Worm (Caenorhabditis elegans) whole organism, L1 larva: ENCODE data around the gene let-23.
A peak's percentile ranks its signal among the peaks of the same experiment; 100 is the strongest.

Source experiments
- C04F5.9 ChIP-seq: sonication (generic microtip); optimal IDR thresholded peaks from 2 replicates; lab custom pipeline; 2016; ENCODE audit warnings: missing genetic modification characterization, missing compliant biosample characterization
- C16A3.4 ChIP-seq: fragments of 150-350 bp; optimal IDR thresholded peaks from 2 replicates; lab custom pipeline; 2014; ENCODE audit warnings: missing biosample characterization, missing genetic modification characterization
- C34B4.2 ChIP-seq: sonication (generic microtip); optimal IDR thresholded peaks from 2 replicates; lab custom pipeline; 2017; ENCODE audit warnings: mild to moderate bottlenecking, missing genetic modification characterization, missing compliant biosample characterization
- Y116A8C.19 ChIP-seq: sonication (generic microtip); optimal IDR thresholded peaks from 2 replicates; lab custom pipeline; 2016; ENCODE audit warnings: missing compliant biosample characterization, missing genetic modification characterization, borderline replicate concordance
- ama-1 ChIP-seq: fragments of 150-350 bp; optimal IDR thresholded peaks from 2 replicates; lab custom pipeline; 2014
- ceh-8 ChIP-seq: fragments of 200-800 bp; sonication (Bioruptor generic); optimal IDR thresholded peaks from 2 replicates; lab custom pipeline; 2018; ENCODE audit warnings: mild to moderate bottlenecking, missing genetic modification characterization, moderate library complexity, missing compliant biosample characterization
- ceh-88 ChIP-seq: fragments of 200-800 bp; sonication (Bioruptor generic); IDR thresholded peaks from 2 replicates; pipeline ENCODE4 v1.3.6; 2022; ENCODE audit warnings: missing genetic modification characterization, missing compliant biosample characterization
- ceh-90 ChIP-seq: sonication (generic microtip); optimal IDR thresholded peaks from 2 replicates; lab custom pipeline; 2016; ENCODE audit warnings: missing genetic modification characterization, missing compliant biosample characterization
- dpl-1 ChIP-seq, 3 experiments: fragments of 150-350 bp in 2 of 3; sonication (generic microtip) in 1 of 3; optimal IDR thresholded peaks; 2 replicates each; lab custom pipeline; 2014 to 2017; ENCODE audit warnings: missing biosample characterization in 3 of 3, missing genetic modification characterization in 3 of 3, missing genetic modification reagents in 3 of 3
- dsc-1 ChIP-seq: sonication (generic microtip); optimal IDR thresholded peaks from 2 replicates; lab custom pipeline; 2016; ENCODE audit warnings: mild to moderate bottlenecking, missing genetic modification characterization, missing compliant biosample characterization
- egl-13 ChIP-seq: sonication (generic microtip); optimal IDR thresholded peaks from 2 replicates; lab custom pipeline; 2016; ENCODE audit warnings: missing genotype, missing genetic modification reagents, missing genetic modification characterization, missing compliant biosample characterization
- egl-27 ChIP-seq, 2 experiments: fragments of 150-350 bp in 1 of 2; sonication (generic microtip); optimal IDR thresholded peaks; 3 replicates each; lab custom pipeline; 2017 to 2018; ENCODE audit warnings: missing biosample characterization in 2 of 2, missing genetic modification characterization in 2 of 2, missing genetic modification reagents in 2 of 2
- elt-2 ChIP-seq: sonication (generic microtip); optimal IDR thresholded peaks from 2 replicates; lab custom pipeline; 2016; ENCODE audit warnings: missing genetic modification characterization, mild to moderate bottlenecking, inconsistent platforms, missing compliant biosample characterization, missing genetic modification reagents
- ets-5 ChIP-seq: fragments of 200-800 bp; sonication (Bioruptor generic); IDR thresholded peaks from 2 replicates; pipeline ENCODE4 v1.3.6; 2022; ENCODE audit warnings: missing genetic modification characterization, missing compliant biosample characterization
- fkh-4 ChIP-seq: sonication (generic microtip); optimal IDR thresholded peaks from 2 replicates; lab custom pipeline; 2016; ENCODE audit warnings: missing compliant biosample characterization, missing genetic modification characterization, borderline replicate concordance
- fos-1 ChIP-seq: fragments of 150-350 bp; optimal IDR thresholded peaks from 2 replicates; lab custom pipeline; 2014; ENCODE audit warnings: missing biosample characterization, missing genetic modification characterization
- hlh-17 ChIP-seq: fragments of 200-800 bp; sonication (Bioruptor generic); optimal IDR thresholded peaks from 2 replicates; lab custom pipeline; 2018; ENCODE audit warnings: missing genetic modification characterization, mild to moderate bottlenecking, missing compliant biosample characterization, moderate library complexity, borderline replicate concordance
- hpl-2 ChIP-seq: fragments of 150-350 bp; optimal IDR thresholded peaks from 2 replicates; lab custom pipeline; 2014; ENCODE audit warnings: missing biosample characterization, missing genetic modification reagents, missing genetic modification characterization
- jun-1 ChIP-seq: fragments of 150-350 bp; optimal IDR thresholded peaks from 2 replicates; lab custom pipeline; 2014; ENCODE audit warnings: missing biosample characterization, missing genetic modification reagents, missing genetic modification characterization
- lin-15B ChIP-seq: fragments of 150-350 bp; sonication (generic microtip); optimal IDR thresholded peaks from 3 replicates; lab custom pipeline; 2014; ENCODE audit warnings: missing biosample characterization, missing genetic modification characterization
- lin-35 ChIP-seq, 2 experiments: fragments of 150-350 bp; optimal IDR thresholded peaks; 2 replicates each; lab custom pipeline; 2014; ENCODE audit warnings: missing biosample characterization in 2 of 2, missing genetic modification characterization in 2 of 2, missing genetic modification reagents in 2 of 2
- lin-39 ChIP-seq: fragments of 150-350 bp; optimal IDR thresholded peaks from 2 replicates; lab custom pipeline; 2014; ENCODE audit warnings: missing biosample characterization, missing genetic modification reagents, missing genetic modification characterization
- lir-3 ChIP-seq: sonication (generic microtip); optimal IDR thresholded peaks from 2 replicates; lab custom pipeline; 2016; ENCODE audit warnings: mild to moderate bottlenecking, missing genetic modification characterization, moderate library complexity, missing compliant biosample characterization; ENCODE audit not compliant: poor library complexity
- mab-9 ChIP-seq: fragments of 200-800 bp; sonication (Bioruptor generic); IDR thresholded peaks from 2 replicates; pipeline ENCODE4 v1.3.6; 2022; ENCODE audit warnings: missing genetic modification reagents, missing genetic modification characterization, missing compliant biosample characterization
- mef-2 ChIP-seq: fragments of 150-350 bp; optimal IDR thresholded peaks from 2 replicates; lab custom pipeline; 2014; ENCODE audit warnings: missing biosample characterization, missing genetic modification characterization
- mep-1 ChIP-seq: fragments of 150-350 bp; optimal IDR thresholded peaks from 2 replicates; lab custom pipeline; 2014; ENCODE audit warnings: missing biosample characterization, missing genetic modification characterization
- nhr-11 ChIP-seq: fragments of 150-350 bp; optimal IDR thresholded peaks from 2 replicates; lab custom pipeline; 2014; ENCODE audit warnings: missing biosample characterization, missing genetic modification characterization
- nhr-12 ChIP-seq: sonication (generic microtip); optimal IDR thresholded peaks from 2 replicates; lab custom pipeline; 2017; ENCODE audit warnings: missing biosample characterization, missing genetic modification characterization
- nhr-19 ChIP-seq: fragments of 200-800 bp; sonication (Bioruptor generic); conservative IDR thresholded peaks from 2 replicates; pipeline ENCODE4 v1.3.6; 2022; ENCODE audit warnings: missing genetic modification characterization, missing compliant biosample characterization
- nhr-20 ChIP-seq: sonication (generic microtip); optimal IDR thresholded peaks from 2 replicates; lab custom pipeline; 2016; ENCODE audit warnings: mild to moderate bottlenecking, missing genetic modification characterization, missing compliant biosample characterization
- nhr-28 ChIP-seq: fragments of 150-350 bp; optimal IDR thresholded peaks from 2 replicates; lab custom pipeline; 2014; ENCODE audit warnings: missing biosample characterization, missing genetic modification characterization
- nhr-71 ChIP-seq: sonication (generic microtip); optimal IDR thresholded peaks from 2 replicates; lab custom pipeline; 2016; ENCODE audit warnings: mild to moderate bottlenecking, missing genetic modification characterization, moderate library complexity, missing compliant biosample characterization
- nhr-76 ChIP-seq: sonication (generic microtip); optimal IDR thresholded peaks from 2 replicates; lab custom pipeline; 2017; ENCODE audit warnings: missing biosample characterization, missing genetic modification characterization
- pax-3 ChIP-seq: fragments of 200-800 bp; sonication (Bioruptor generic); optimal IDR thresholded peaks from 2 replicates; lab custom pipeline; 2018; ENCODE audit warnings: mild to moderate bottlenecking, missing genetic modification characterization, moderate library complexity, missing compliant biosample characterization
- pqm-1 ChIP-seq: sonication (generic microtip); optimal IDR thresholded peaks from 3 replicates; lab custom pipeline; 2017; ENCODE audit warnings: missing biosample characterization, missing genetic modification characterization
- rnt-1 ChIP-seq: sonication (generic microtip); optimal IDR thresholded peaks from 2 replicates; lab custom pipeline; 2016; ENCODE audit warnings: mild to moderate bottlenecking, missing genetic modification characterization, moderate library complexity, missing compliant biosample characterization
- skn-1 ChIP-seq: fragments of 150-350 bp; optimal IDR thresholded peaks from 2 replicates; lab custom pipeline; 2014; ENCODE audit warnings: missing biosample characterization, missing genetic modification characterization
- snu-23 ChIP-seq: sonication (generic microtip); optimal IDR thresholded peaks from 2 replicates; lab custom pipeline; 2016; ENCODE audit warnings: missing genetic modification characterization, missing compliant biosample characterization
- sox-4 ChIP-seq: sonication (generic microtip); optimal IDR thresholded peaks from 2 replicates; lab custom pipeline; 2016; ENCODE audit warnings: missing genetic modification characterization, missing compliant biosample characterization
- sup-37 ChIP-seq: fragments of 200-800 bp; sonication (Bioruptor generic); optimal IDR thresholded peaks from 2 replicates; lab custom pipeline; 2018; ENCODE audit warnings: mild to moderate bottlenecking, missing genetic modification characterization, missing compliant biosample characterization
- tlp-1 ChIP-seq: fragments of 150-350 bp; optimal IDR thresholded peaks from 2 replicates; lab custom pipeline; 2014; ENCODE audit warnings: missing biosample characterization, missing genetic modification characterization
- unc-30 ChIP-seq: sonication (generic microtip); optimal IDR thresholded peaks from 2 replicates; lab custom pipeline; 2017; ENCODE audit warnings: missing biosample characterization, missing genetic modification characterization
- unc-62 ChIP-seq: fragments of 150-350 bp; optimal IDR thresholded peaks from 2 replicates; lab custom pipeline; 2014; ENCODE audit warnings: missing biosample characterization, missing genetic modification reagents, missing genetic modification characterization
- unc-98 ChIP-seq: fragments of 200-800 bp; sonication (Bioruptor generic); IDR thresholded peaks from 2 replicates; pipeline ENCODE4 v1.3.6; 2022; ENCODE audit warnings: missing genetic modification characterization, missing compliant biosample characterization
- vab-15 ChIP-seq: sonication (generic microtip); optimal IDR thresholded peaks from 2 replicates; lab custom pipeline; 2017; ENCODE audit warnings: missing genotype, mild to moderate bottlenecking, missing genetic modification characterization, missing compliant biosample characterization
- xbp-1 ChIP-seq: sonication (generic microtip); optimal IDR thresholded peaks from 2 replicates; lab custom pipeline; 2016; ENCODE audit warnings: missing genetic modification characterization, missing compliant biosample characterization
- zag-1 ChIP-seq: fragments of 150-350 bp; optimal IDR thresholded peaks from 2 replicates; lab custom pipeline; 2014; ENCODE audit warnings: missing biosample characterization, missing genetic modification characterization
- ztf-11 ChIP-seq, 2 experiments: sonication (generic microtip); optimal IDR thresholded peaks; 2 replicates each; lab custom pipeline; 2016 to 2017; ENCODE audit warnings: missing genetic modification characterization in 2 of 2, missing biosample characterization in 1 of 2, missing compliant biosample characterization in 1 of 2
- ztf-4 ChIP-seq: fragments of 150-350 bp; optimal IDR thresholded peaks from 2 replicates; lab custom pipeline; 2014; ENCODE audit warnings: missing biosample characterization, missing genetic modification characterization

let-23 gene

DNA sequence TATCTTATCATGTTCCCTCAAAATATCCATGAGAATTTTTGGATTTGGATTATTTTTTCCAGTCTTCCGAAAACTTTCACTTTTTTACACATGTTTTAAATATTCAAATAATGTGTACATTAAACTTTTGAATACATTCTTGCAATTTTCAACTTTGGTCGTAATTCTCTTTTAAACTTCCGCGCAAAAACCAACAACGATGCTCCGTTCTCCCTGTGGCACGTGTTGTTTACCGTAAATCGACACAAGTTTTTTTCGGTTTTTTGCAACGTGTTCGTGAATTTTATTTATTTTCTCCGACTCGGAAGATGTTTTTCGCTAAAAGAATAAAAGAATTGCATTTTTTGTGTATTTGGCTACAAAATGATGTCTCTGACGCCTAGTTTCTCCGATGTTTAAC lies 45.5 kb downstream of the let-23 start (continued):
- no peak for TF ChIP-seq egl-27 (tag; optimal IDR thresholded peaks at IDR 0.05; lab: Kevin White, UChicago)
- TF ChIP-seq lin-35 (GFP tag; optimal IDR thresholded peaks at IDR 0.05; lab: Kevin White, UChicago), result peak; percentile 92 to 95
- TF ChIP-seq lin-39 (tag; lab: Kevin White, UChicago), result no peak
- no peak for TF ChIP-seq unc-30
- no peak for TF ChIP-seq Y116A8C.19
- peak; percentile 41; the same call in 1 of the 2 replicates for TF ChIP-seq nhr-19
- TF ChIP-seq jun-1 (tag; lab: Kevin White, UChicago), result peak; percentile 6
- TF ChIP-seq ztf-11 (tag; optimal IDR thresholded peaks at IDR 0.05; lab: Kevin White, UChicago), result no peak
- no peak for TF ChIP-seq ceh-90
- no peak for TF ChIP-seq zag-1 (tag; lab: Kevin White, UChicago)
- no peak for TF ChIP-seq vab-15
- no peak for TF ChIP-seq ztf-4 (tag; lab: Kevin White, UChicago)
- TF ChIP-seq fos-1 (tag; lab: Kevin White, UChicago), result no peak
- no peak for TF ChIP-seq sox-4 (tag; lab: Kevin White, UChicago)
- no peak for TF ChIP-seq pax-3 (tag; lab: Kevin White, UChicago)
- no peak for TF ChIP-seq mef-2
- peak; percentile 48 for TF ChIP-seq ceh-88
- TF ChIP-seq skn-1 (tag; lab: Kevin White, UChicago), result peak; percentile 46
- TF ChIP-seq nhr-71, result peak; percentile 67
- no peak for TF ChIP-seq hlh-17
- no peak for TF ChIP-seq unc-62 (GFP tag; lab: Kevin White, UChicago)
- no peak for TF ChIP-seq nhr-11 (tag; lab: Kevin White, UChicago)
- no peak for TF ChIP-seq C16A3.4 (tag; lab: Kevin White, UChicago)
- TF ChIP-seq rnt-1 (tag; lab: Kevin White, UChicago), result peak; percentile 54
- TF ChIP-seq dpl-1 (GFP tag; optimal IDR thresholded peaks at IDR 0.05; lab: Kevin White, UChicago), result peak; percentile 88 to 95 (median 93)
- peak; percentile 10 for TF ChIP-seq dsc-1 (tag; lab: Kevin White, UChicago)
- no peak for TF ChIP-seq nhr-76 (tag; lab: Kevin White, UChicago)
- TF ChIP-seq C04F5.9 (tag; lab: Kevin White, UChicago), result no peak
- TF ChIP-seq lir-3 (tag; lab: Kevin White, UChicago), result no peak
- no peak for TF ChIP-seq pqm-1
- no peak for TF ChIP-seq ama-1 (lab: Kevin White, UChicago)
- no peak for TF ChIP-seq mab-9 (GFP tag; lab: Robert Waterston, UW)
- no peak for TF ChIP-seq nhr-12 (tag; lab: Kevin White, UChicago)
- peak; percentile 41 for TF ChIP-seq lin-15B (tag; lab: Kevin White, UChicago)
- TF ChIP-seq sup-37 (GFP tag; lab: Kevin White, UChicago), result no peak
- TF ChIP-seq mep-1, result peak; percentile 68
- peak; percentile 51 for TF ChIP-seq nhr-20 (tag; lab: Kevin White, UChicago)
- TF ChIP-seq unc-98, result no peak
- no peak for TF ChIP-seq tlp-1 (tag; lab: Kevin White, UChicago)
- TF ChIP-seq fkh-4, result no peak
- no peak for TF ChIP-seq ceh-8 (GFP tag; lab: Kevin White, UChicago)
- no peak for TF ChIP-seq hpl-2 (GFP tag; lab: Kevin White, UChicago)
- no peak for TF ChIP-seq elt-2 (tag; lab: Kevin White, UChicago)
- no peak for TF ChIP-seq ets-5
- no peak for TF ChIP-seq nhr-28 (tag; lab: Kevin White, UChicago)
- TF ChIP-seq xbp-1 (tag; lab: Kevin White, UChicago), result peak; percentile 68
- peak; percentile 69 for TF ChIP-seq snu-23
- no peak for TF ChIP-seq C34B4.2 (tag; lab: Kevin White, UChicago)
- no peak for TF ChIP-seq egl-13
